Worm (Caenorhabditis elegans): ENCODE results near the gene pgp-3.

- TF ChIP-seq ham-2 (GFP tag; optimal IDR thresholded peaks at IDR 0.05) = no peak
- TF ChIP-seq ztf-11 (tag; optimal IDR thresholded peaks at IDR 0.05) = no peak
- no peak for TF ChIP-seq unc-39 (tag; optimal IDR thresholded peaks at IDR 0.05)
- no peak for TF ChIP-seq tbx-8 (GFP tag; optimal IDR thresholded peaks at IDR 0.05)
- no peak for TF ChIP-seq ceh-43 (GFP tag; optimal IDR thresholded peaks at IDR 0.05)
- TF ChIP-seq unc-62 (GFP tag; optimal IDR thresholded peaks at IDR 0.05) = no peak
- TF ChIP-seq mep-1 (tag; optimal IDR thresholded peaks at IDR 0.05) = no peak
- TF ChIP-seq ces-1 (GFP tag; optimal IDR thresholded peaks at IDR 0.05) = no peak
- TF ChIP-seq snpc-4 (tag; optimal IDR thresholded peaks at IDR 0.05) = no peak
- TF ChIP-seq nhr-12 (tag; optimal IDR thresholded peaks at IDR 0.05) = no peak
- TF ChIP-seq pha-4 (tag; optimal IDR thresholded peaks at IDR 0.05) = no peak
These were observed 48.7 kb downstream of the pgp-3 start for ce11 chrX:11400467-11401184.

Measured in whole organism, mixed stage, embryonic.